Worm (Caenorhabditis elegans) whole organism, young adult: ENCODE results near the gene Y48A6B.7.

Source experiments
- B0019.2 ChIP-seq: fragments of 200-800 bp; sonication (Bioruptor generic); conservative IDR thresholded peaks from 2 replicates; pipeline ENCODE4 v1.3.6; 2022; ENCODE audit warnings: missing genetic modification reagents, missing genetic modification characterization, missing compliant biosample characterization
- B0261.1 ChIP-seq: sonication (generic microtip); optimal IDR thresholded peaks from 2 replicates; lab custom pipeline; 2016; ENCODE audit warnings: mild to moderate bottlenecking, missing genetic modification characterization, moderate library complexity, missing compliant biosample characterization
- C06A6.2 ChIP-seq: fragments of 200-800 bp; sonication (Bioruptor generic); conservative IDR thresholded peaks from 2 replicates; pipeline ENCODE4 v1.3.6; 2022; ENCODE audit warnings: missing genetic modification characterization, missing compliant biosample characterization
- C17E4.6 ChIP-seq: fragments of 200-800 bp; sonication (Bioruptor generic); IDR thresholded peaks from 2 replicates; pipeline ENCODE4 v1.3.6; 2022; ENCODE audit warnings: missing genetic modification reagents, missing genetic modification characterization, missing compliant biosample characterization
- F22D6.2 ChIP-seq: sonication (generic microtip); optimal IDR thresholded peaks from 2 replicates; lab custom pipeline; 2016; ENCODE audit warnings: mild to moderate bottlenecking, missing genetic modification characterization, missing compliant biosample characterization
- F49E8.2 ChIP-seq: sonication (generic microtip); optimal IDR thresholded peaks from 3 replicates; lab custom pipeline; 2017; ENCODE audit warnings: missing genetic modification characterization, mild to moderate bottlenecking, missing compliant biosample characterization, antibody characterized with exemption, moderate library complexity; ENCODE audit not compliant: insufficient read depth
- F57A8.1 ChIP-seq: fragments of 200-800 bp; sonication (Bioruptor generic); optimal IDR thresholded peaks from 2 replicates; lab custom pipeline; 2018; ENCODE audit warnings: mild to moderate bottlenecking, missing genetic modification characterization, moderate library complexity, missing compliant biosample characterization
- Y53F4B.3 ChIP-seq: fragments of 200-800 bp; sonication (Bioruptor generic); IDR thresholded peaks from 2 replicates; pipeline ENCODE4 v1.3.6; 2022; ENCODE audit warnings: missing genetic modification reagents, missing genetic modification characterization, missing compliant biosample characterization
- Y79H2A.3 ChIP-seq: fragments of 200-800 bp; sonication (Bioruptor generic); conservative IDR thresholded peaks from 2 replicates; pipeline ENCODE4 v1.3.6; 2022; ENCODE audit warnings: missing genetic modification reagents, missing genetic modification characterization, missing compliant biosample characterization
- Y95B8A.8 ChIP-seq: fragments of 200-800 bp; sonication (Bioruptor generic); IDR thresholded peaks from 2 replicates; pipeline ENCODE4 v1.3.6; 2022; ENCODE audit warnings: missing genetic modification reagents, missing genetic modification characterization, missing compliant biosample characterization
- atf-7 ChIP-seq: sonication (generic microtip); optimal IDR thresholded peaks from 2 replicates; lab custom pipeline; 2017; ENCODE audit warnings: mild to moderate bottlenecking, missing genetic modification characterization, missing compliant biosample characterization
- ceh-58 ChIP-seq: fragments of 200-800 bp; sonication (Bioruptor generic); IDR thresholded peaks from 2 replicates; pipeline ENCODE4 v1.3.6; 2022; ENCODE audit warnings: missing genetic modification characterization, missing compliant biosample characterization
- chd-7 ChIP-seq: sonication (generic microtip); optimal IDR thresholded peaks from 2 replicates; lab custom pipeline; 2016; ENCODE audit warnings: mild to moderate bottlenecking, missing genetic modification characterization, moderate library complexity, missing compliant biosample characterization
- dpl-1 ChIP-seq: fragments of 150-350 bp; optimal IDR thresholded peaks from 2 replicates; lab custom pipeline; 2014; ENCODE audit warnings: missing biosample characterization, missing genetic modification reagents, missing genetic modification characterization
- egl-18 ChIP-seq: fragments of 200-800 bp; sonication (Bioruptor generic); IDR thresholded peaks from 2 replicates; pipeline ENCODE4 v1.3.6; 2022; ENCODE audit warnings: missing genetic modification reagents, missing genetic modification characterization, missing compliant biosample characterization
- egl-44 ChIP-seq: fragments of 200-800 bp; sonication (Bioruptor generic); IDR thresholded peaks from 2 replicates; pipeline ENCODE4 v1.3.6; 2022; ENCODE audit warnings: missing genetic modification reagents, missing genetic modification characterization, missing compliant biosample characterization
- gei-17 ChIP-seq: fragments of 200-800 bp; sonication (Bioruptor generic); optimal IDR thresholded peaks from 2 replicates; lab custom pipeline; 2018; ENCODE audit warnings: mild to moderate bottlenecking, missing genetic modification characterization, missing compliant biosample characterization
- him-1 ChIP-seq: sonication (generic microtip); optimal IDR thresholded peaks from 2 replicates; lab custom pipeline; 2016; ENCODE audit warnings: missing genotype, missing genetic modification reagents, missing genetic modification characterization, missing compliant biosample characterization
- hlh-26 ChIP-seq: fragments of 200-800 bp; sonication (Bioruptor generic); conservative IDR thresholded peaks from 2 replicates; pipeline ENCODE4 v1.3.6; 2022; ENCODE audit warnings: missing genetic modification reagents, missing genetic modification characterization, missing compliant biosample characterization
- hsf-1 ChIP-seq: fragments of 200-800 bp; sonication (Bioruptor generic); IDR thresholded peaks from 2 replicates; pipeline ENCODE4 v1.3.6; 2022; ENCODE audit warnings: missing genetic modification reagents, missing genetic modification characterization, missing compliant biosample characterization
- lin-40 ChIP-seq: sonication (generic microtip); optimal IDR thresholded peaks from 2 replicates; lab custom pipeline; 2016; ENCODE audit warnings: missing genetic modification characterization, mild to moderate bottlenecking, missing compliant biosample characterization, missing genotype, missing genetic modification reagents
- lin-54 ChIP-seq: fragments of 200-800 bp; sonication (Bioruptor generic); optimal IDR thresholded peaks from 2 replicates; lab custom pipeline; 2018; ENCODE audit warnings: mild to moderate bottlenecking, missing genetic modification characterization, missing compliant biosample characterization
- lsl-1 ChIP-seq: fragments of 200-800 bp; sonication (Bioruptor generic); optimal IDR thresholded peaks from 2 replicates; lab custom pipeline; 2018; ENCODE audit warnings: mild to moderate bottlenecking, missing genetic modification characterization, moderate library complexity, missing compliant biosample characterization
- lsy-27 ChIP-seq: sonication (generic microtip); optimal IDR thresholded peaks from 2 replicates; lab custom pipeline; 2017; ENCODE audit warnings: missing genetic modification characterization, mild to moderate bottlenecking, missing compliant biosample characterization, antibody characterized with exemption, missing genotype, borderline replicate concordance; ENCODE audit not compliant: insufficient read depth
- madf-6 ChIP-seq: fragments of 200-800 bp; sonication (Bioruptor generic); IDR thresholded peaks from 2 replicates; pipeline ENCODE4 v1.3.6; 2022; ENCODE audit warnings: missing genetic modification reagents, missing genetic modification characterization, missing compliant biosample characterization
- mcd-1 ChIP-seq: fragments of 200-800 bp; sonication (Bioruptor generic); IDR thresholded peaks from 2 replicates; pipeline ENCODE4 v1.3.6; 2022; ENCODE audit warnings: missing genetic modification reagents, missing genetic modification characterization, missing compliant biosample characterization
- mel-28 ChIP-seq: sonication (generic microtip); optimal IDR thresholded peaks from 2 replicates; lab custom pipeline; 2016; ENCODE audit warnings: borderline replicate concordance, mild to moderate bottlenecking, missing genetic modification characterization, missing compliant biosample characterization
- mxl-1 ChIP-seq: sonication (generic microtip); optimal IDR thresholded peaks from 2 replicates; lab custom pipeline; 2016; ENCODE audit warnings: missing genetic modification characterization, missing compliant biosample characterization
- nfyb-1 ChIP-seq: fragments of 200-800 bp; sonication (Bioruptor generic); IDR thresholded peaks from 2 replicates; pipeline ENCODE4 v1.3.6; 2022; ENCODE audit warnings: missing genetic modification reagents, missing genetic modification characterization, missing compliant biosample characterization
- nhr-90 ChIP-seq: sonication (generic microtip); optimal IDR thresholded peaks from 2 replicates; lab custom pipeline; 2016; ENCODE audit warnings: missing genotype, mild to moderate bottlenecking, missing genetic modification characterization, missing compliant biosample characterization
- pha-4 ChIP-seq: fragments of 150-350 bp; sonication (generic microtip); optimal IDR thresholded peaks from 2 replicates; lab custom pipeline; 2014; ENCODE audit warnings: missing biosample characterization, missing genetic modification reagents, missing genetic modification characterization
- rec-8 ChIP-seq, 2 experiments: sonication (generic microtip); optimal IDR thresholded peaks; 2 replicates each; lab custom pipeline; 2016; ENCODE audit warnings: mild to moderate bottlenecking in 2 of 2, missing genetic modification characterization in 2 of 2, missing genetic modification reagents in 2 of 2, missing genotype in 2 of 2, missing biosample characterization in 1 of 2, missing compliant biosample characterization in 1 of 2, moderate library complexity in 1 of 2
- sea-2 ChIP-seq: fragments of 200-800 bp; sonication (Bioruptor generic); IDR thresholded peaks from 2 replicates; pipeline ENCODE4 v1.3.6; 2022; ENCODE audit warnings: missing genetic modification characterization, missing compliant biosample characterization
- snpc-3.4 ChIP-seq: sonication (generic microtip); optimal IDR thresholded peaks from 2 replicates; lab custom pipeline; 2017; ENCODE audit warnings: missing genetic modification characterization, mild to moderate bottlenecking, missing compliant biosample characterization, antibody characterized with exemption, moderate library complexity, missing genotype, missing genetic modification reagents
- snpc-4 ChIP-seq, 5 experiments: fragments of 150-350 bp in 1 of 5; sonication (generic microtip) in 4 of 5; optimal IDR thresholded peaks; 2 replicates each; lab custom pipeline; 2014 to 2018; ENCODE audit warnings: missing genetic modification characterization in 5 of 5, missing biosample characterization in 3 of 5, antibody characterized with exemption in 2 of 5, mild to moderate bottlenecking in 2 of 5, missing compliant biosample characterization in 2 of 5, missing genotype in 2 of 5, moderate library complexity in 2 of 5, missing genetic modification reagents in 1 of 5
- zfh-2 ChIP-seq: fragments of 200-800 bp; sonication (Bioruptor generic); conservative IDR thresholded peaks from 2 replicates; pipeline ENCODE4 v1.3.6; 2022; ENCODE audit warnings: missing genetic modification reagents, missing genetic modification characterization, missing compliant biosample characterization
- ztf-6 ChIP-seq: fragments of 200-800 bp; sonication (Bioruptor generic); IDR thresholded peaks from 2 replicates; pipeline ENCODE4 v1.3.6; 2022; ENCODE audit warnings: missing genetic modification reagents, missing genetic modification characterization, missing compliant biosample characterization

Y48A6B.7 gene

ce11 chrIII:11007552-11008272, 18.7 kb downstream of the Y48A6B.7 start, which contains the start of the genes fipr-17 and Y48A6B.3 (continued):
- no peak for TF ChIP-seq egl-18
- TF ChIP-seq C06A6.2 = no peak
- peak; percentile 69 for TF ChIP-seq snpc-3.4 (tag; lab: Kevin White, UChicago)
- peak; percentile 97 for TF ChIP-seq mcd-1
- TF ChIP-seq nfyb-1 (GFP tag; lab: Robert Waterston, UW) = 0 out of 2 replicates have a peak, but pooled peaks have one; percentile 42

- no peak for TF ChIP-seq sea-2 (GFP tag; lab: Robert Waterston, UW)
- TF ChIP-seq zfh-2 (GFP tag; lab: Robert Waterston, UW) = peak; percentile 47; the same call in 1 of the 2 replicates
- no peak for TF ChIP-seq snpc-4 (GFP tag; optimal IDR thresholded peaks at IDR 0.05; lab: Kevin White, UChicago)
- TF ChIP-seq snpc-4 (tag; optimal IDR thresholded peaks at IDR 0.05; lab: Kevin White, UChicago) = peak in 1 of 4 experiments; percentile 52
These were observed 23.6 kb downstream of the Y48A6B.7 start for ce11 chrIII:11002808-11003207.

- TF ChIP-seq Y95B8A.8 (GFP tag; lab: Robert Waterston, UW) = no peak
- no peak for TF ChIP-seq hsf-1 (GFP tag; lab: Robert Waterston, UW)
These were observed 31.2 kb downstream of the Y48A6B.7 start, which contains the start of gene dmsr-5 for ce11 chrIII:10995156-10995555. TSS of gene dmsr-5 (minus strand) at chrIII:10995256.

- TF ChIP-seq nhr-90 (tag; lab: Kevin White, UChicago) (no peak), mxl-1 (no peak), egl-44 (no peak), F49E8.2 (tag; lab: Kevin White, UChicago) (no peak), mel-28 (tag; lab: Kevin White, UChicago) (no peak), hsf-1 (GFP tag; lab: Robert Waterston, UW) (no peak), mcd-1 (no peak), dpl-1 (no peak)
These were observed 32.3 kb downstream of the Y48A6B.7 start for ce11 chrIII:10994085-10994484.

- TF ChIP-seq Y79H2A.3 (GFP tag; lab: Robert Waterston, UW) (peak; percentile 93), atf-7 (tag; lab: Kevin White, UChicago) (peak; percentile 96), Y95B8A.8 (GFP tag; lab: Robert Waterston, UW) (peak; percentile 84), lin-40 (tag; lab: Kevin White, UChicago) (peak; percentile 98), egl-18 (peak; percentile 91), sea-2 (GFP tag; lab: Robert Waterston, UW) (peak; percentile 94), gei-17 (peak; percentile 91), B0019.2 (GFP tag; lab: Robert Waterston, UW) (peak; percentile 65; the same call in 1 of the 2 replicates), rec-8 (tag; optimal IDR thresholded peaks at IDR 0.05; lab: Kevin White, UChicago) (peak; percentile 95 to 97), F22D6.2 (tag; lab: Kevin White, UChicago) (peak; percentile 84), F49E8.2 (tag; lab: Kevin White, UChicago) (peak; percentile 78), Y53F4B.3 (GFP tag; lab: Robert Waterston, UW) (peak; percentile 48; the same call in 1 of the 2 replicates), ztf-6 (GFP tag; lab: Robert Waterston, UW) (peak; percentile 47; the same call in 1 of the 2 replicates), lsl-1 (GFP tag; lab: Kevin White, UChicago) (peak; percentile 70), chd-7 (tag; lab: Kevin White, UChicago) (peak; percentile 97), pha-4 (tag; lab: Kevin White, UChicago) (no peak), hsf-1 (GFP tag; lab: Robert Waterston, UW) (peak; percentile 79), egl-44 (peak; percentile 97), B0261.1 (peak; percentile 85), F57A8.1 (GFP tag; lab: Kevin White, UChicago) (peak; percentile 93), ceh-58 (GFP tag; lab: Robert Waterston, UW) (peak; percentile 86), lin-54 (peak; percentile 90), madf-6 (GFP tag; lab: Robert Waterston, UW) (peak; percentile 86), him-1 (peak; percentile 95), C17E4.6 (peak; percentile 91), lsy-27 (tag; lab: Kevin White, UChicago) (peak; percentile 84), hlh-26 (0 out of 2 replicates have a peak, but pooled peaks have one; percentile 73)
These were observed 36.8 kb downstream of the Y48A6B.7 start for ce11 chrIII:10989491-10990032.
